ENCODE assay signal across 6 fruit fly cellular contexts in genomic region chr3L:3239033-3239752, dm6.
TF ChIP-seq lines count a peak whose summit lies in the region.

TSS of gene CG17746 (minus strand) at chr3L:3239578.

- TF ChIP-seq CTCF in S2 (optimal IDR thresholded peaks at IDR 0.05; lab: Kevin White, UChicago): peak; percentile 40 to 65
- TF ChIP-seq CTCF in whole organism, embryonic (GFP tag; optimal IDR thresholded peaks at IDR 0.05; lab: Kevin White, UChicago): peak; percentile 83

TF ChIP-seq in whole organism, adult, 20 proteins besides CTCF, POLR2A, EP300 and RAD21 (continues in another document):
- TF ChIP-seq Crg-1 (GFP tag; optimal IDR thresholded peaks at IDR 0.05; lab: Kevin White, UChicago): peak; percentile 81
- TF ChIP-seq CG12768 (GFP tag; optimal IDR thresholded peaks at IDR 0.05; lab: Kevin White, UChicago): no peak
- no peak for TF ChIP-seq cnc (optimal IDR thresholded peaks at IDR 0.05; lab: Kevin White, UChicago)
- TF ChIP-seq CG1620 (GFP tag; optimal IDR thresholded peaks at IDR 0.05; lab: Kevin White, UChicago): peak; percentile 79
- TF ChIP-seq CG11617 (GFP tag; optimal IDR thresholded peaks at IDR 0.05; lab: Kevin White, UChicago): no peak
- TF ChIP-seq cic (GFP tag; optimal IDR thresholded peaks at IDR 0.05; lab: Kevin White, UChicago): peak; percentile 12
- no peak for TF ChIP-seq CG33017 (tag; optimal IDR thresholded peaks at IDR 0.05; lab: Kevin White, UChicago)
- TF ChIP-seq bab1 (GFP tag; optimal IDR thresholded peaks at IDR 0.05; lab: Kevin White, UChicago): peak; percentile 78
- TF ChIP-seq Mnt (GFP tag; optimal IDR thresholded peaks at IDR 0.05; lab: Kevin White, UChicago): peak; percentile 81
- no peak for TF ChIP-seq toe (GFP tag; optimal IDR thresholded peaks at IDR 0.05; lab: Kevin White, UChicago)
- peak; percentile 23 for TF ChIP-seq CG7101 (tag; optimal IDR thresholded peaks at IDR 0.05; lab: Kevin White, UChicago)
- no peak for TF ChIP-seq CG5204 (GFP tag; optimal IDR thresholded peaks at IDR 0.05; lab: Kevin White, UChicago)
- no peak for TF ChIP-seq tj (GFP tag; optimal IDR thresholded peaks at IDR 0.05; lab: Kevin White, UChicago)
- no peak for TF ChIP-seq Hr96 (GFP tag; optimal IDR thresholded peaks at IDR 0.05; lab: Kevin White, UChicago)
- peak; percentile 9 for TF ChIP-seq ovo (GFP tag; optimal IDR thresholded peaks at IDR 0.05; lab: Kevin White, UChicago)
- TF ChIP-seq Clk (GFP tag; optimal IDR thresholded peaks at IDR 0.05; lab: Kevin White, UChicago): peak; percentile 4
- TF ChIP-seq CG7045 (GFP tag; optimal IDR thresholded peaks at IDR 0.05; lab: Kevin White, UChicago): peak; percentile 10
- TF ChIP-seq CG14711 (tag; optimal IDR thresholded peaks at IDR 0.05; lab: Kevin White, UChicago): peak; percentile 21

TF ChIP-seq in whole organism, embryonic, 481 proteins besides CTCF, POLR2A, EP300 and RAD21 (continues in another document):
- TF ChIP-seq Xbp1 (GFP tag; optimal IDR thresholded peaks at IDR 0.05; lab: Kevin White, UChicago): peak; percentile 38
- TF ChIP-seq trem (tag; optimal IDR thresholded peaks at IDR 0.05; lab: Kevin White, UChicago): peak; percentile 87
- TF ChIP-seq CoRest (tag; optimal IDR thresholded peaks at IDR 0.05; lab: Kevin White, UChicago): peak; percentile 60
- no peak for TF ChIP-seq CG12071 (GFP tag; optimal IDR thresholded peaks at IDR 0.05; lab: Kevin White, UChicago)
- TF ChIP-seq peb (GFP tag; IDR thresholded peaks at IDR 0.05; lab: Robert Waterston, UW): no peak
- TF ChIP-seq CG6813 (GFP tag; optimal IDR thresholded peaks at IDR 0.05; lab: Kevin White, UChicago): no peak
- no peak for TF ChIP-seq CG10321 (GFP tag; IDR thresholded peaks at IDR 0.05; lab: Robert Waterston, UW)
- no peak for TF ChIP-seq vnd (GFP tag; IDR thresholded peaks at IDR 0.05; lab: Robert Waterston, UW; ENCODE audit: partially characterized antibody)
- peak; percentile 76 for TF ChIP-seq mam (GFP tag; optimal IDR thresholded peaks at IDR 0.05; lab: Kevin White, UChicago)
- TF ChIP-seq CG15073 (GFP tag; optimal IDR thresholded peaks at IDR 0.05; lab: Kevin White, UChicago): no peak
- no peak for TF ChIP-seq wor (GFP tag; IDR thresholded peaks at IDR 0.05; lab: Robert Waterston, UW)
- no peak for TF ChIP-seq CG2202 (tag; optimal IDR thresholded peaks at IDR 0.05; lab: Kevin White, UChicago)
- TF ChIP-seq CG12104 (GFP tag; optimal IDR thresholded peaks at IDR 0.05; lab: Kevin White, UChicago): no peak
- TF ChIP-seq CG4854 (GFP tag; optimal IDR thresholded peaks at IDR 0.05; lab: Kevin White, UChicago): peak; percentile 42
- peak; percentile 53 for TF ChIP-seq CG34376 (GFP tag; optimal IDR thresholded peaks at IDR 0.05; lab: Kevin White, UChicago)
- TF ChIP-seq Xrp1 (GFP tag; IDR thresholded peaks at IDR 0.05; lab: Robert Waterston, UW): peak; percentile 31; the same call in 1 of the 2 replicates
- no peak for TF ChIP-seq eve (GFP tag; optimal IDR thresholded peaks at IDR 0.05; lab: Kevin White, UChicago)
- TF ChIP-seq Camta (GFP tag; optimal IDR thresholded peaks at IDR 0.05; lab: Kevin White, UChicago): peak; percentile 48
- peak; percentile 4 for TF ChIP-seq CG11398 (GFP tag; optimal IDR thresholded peaks at IDR 0.05; lab: Kevin White, UChicago)

TF ChIP-seq in whole organism, prepupa, 60 proteins besides CTCF, POLR2A, EP300 and RAD21:
- peak; percentile 10 for TF ChIP-seq cyc (GFP tag; optimal IDR thresholded peaks at IDR 0.05; lab: Kevin White, UChicago)
- peak; percentile 93 for TF ChIP-seq svp (GFP tag; lab: Kevin White, UChicago)
- TF ChIP-seq CG10631 (GFP tag; optimal IDR thresholded peaks at IDR 0.05; lab: Kevin White, UChicago): no peak
- peak; percentile 43 for TF ChIP-seq fkh (GFP tag; optimal IDR thresholded peaks at IDR 0.05; lab: Kevin White, UChicago)
- 0 out of 2 replicates have a peak, but pooled peaks have one; percentile 12 for TF ChIP-seq Gug (GFP tag; IDR thresholded peaks at IDR 0.05; lab: Robert Waterston, UW)
- TF ChIP-seq esn (GFP tag; optimal IDR thresholded peaks at IDR 0.05; lab: Kevin White, UChicago): peak; percentile 0
- peak; percentile 13 for TF ChIP-seq CG6854 (GFP tag; optimal IDR thresholded peaks at IDR 0.05; lab: Kevin White, UChicago)
- no peak for TF ChIP-seq Lpt (GFP tag; optimal IDR thresholded peaks at IDR 0.05; lab: Kevin White, UChicago)
- no peak for TF ChIP-seq Ets96B (tag; optimal IDR thresholded peaks at IDR 0.05; lab: Kevin White, UChicago)
- no peak for TF ChIP-seq acj6 (GFP tag; optimal IDR thresholded peaks at IDR 0.05; lab: Kevin White, UChicago)
- peak; percentile 100 for TF ChIP-seq CG6808 (GFP tag; optimal IDR thresholded peaks at IDR 0.05; lab: Kevin White, UChicago)
- no peak for TF ChIP-seq CG3032 (tag; optimal IDR thresholded peaks at IDR 0.05; lab: Kevin White, UChicago)
- no peak for TF ChIP-seq CG11294 (GFP tag; IDR thresholded peaks at IDR 0.05; lab: Robert Waterston, UW)
- no peak for TF ChIP-seq pdm3 (GFP tag; optimal IDR thresholded peaks at IDR 0.05; lab: Kevin White, UChicago)
- peak; percentile 38 for TF ChIP-seq lz (GFP tag; optimal IDR thresholded peaks at IDR 0.05; lab: Kevin White, UChicago)
- TF ChIP-seq Sox15 (GFP tag; optimal IDR thresholded peaks at IDR 0.05; lab: Kevin White, UChicago): no peak
- peak; percentile 35 for TF ChIP-seq CG31627 (GFP tag; optimal IDR thresholded peaks at IDR 0.05; lab: Kevin White, UChicago)
- peak in 1 of 2 experiments; percentile 48 for TF ChIP-seq ss (GFP tag; optimal IDR thresholded peaks at IDR 0.05; lab: Kevin White, UChicago)
- TF ChIP-seq Eip78C (GFP tag; lab: Kevin White, UChicago): peak; percentile 76
- peak; percentile 45 for TF ChIP-seq Sox14 (GFP tag; optimal IDR thresholded peaks at IDR 0.05; lab: Kevin White, UChicago)

TF ChIP-seq in whole organism, pupa, 21 proteins besides CTCF, POLR2A, EP300 and RAD21:
- TF ChIP-seq gl (tag; optimal IDR thresholded peaks at IDR 0.05; lab: Kevin White, UChicago) (peak; percentile 26), CG8159 (tag; optimal IDR thresholded peaks at IDR 0.05; lab: Kevin White, UChicago) (peak; percentile 8), CG14655 (GFP tag; optimal IDR thresholded peaks at IDR 0.05; lab: Kevin White, UChicago) (no peak), CG4496 (GFP tag; IDR thresholded peaks at IDR 0.05; lab: Robert Waterston, UW) (peak; percentile 39; the same call in 1 of the 3 replicates), CG10348 (GFP tag; IDR thresholded peaks at IDR 0.05; lab: Robert Waterston, UW) (no peak)

TF ChIP-seq in whole organism, wandering third instar larva, 38 proteins besides CTCF, POLR2A, EP300 and RAD21 (continues in another document):
- TF ChIP-seq sv (GFP tag; optimal IDR thresholded peaks at IDR 0.05; lab: Kevin White, UChicago) (peak; percentile 17), tai (GFP tag; optimal IDR thresholded peaks at IDR 0.05; lab: Kevin White, UChicago) (no peak), Mio (GFP tag; optimal IDR thresholded peaks at IDR 0.05; lab: Kevin White, UChicago) (no peak), pan (optimal IDR thresholded peaks at IDR 0.05; lab: Kevin White, UChicago) (no peak), GATAd (GFP tag; optimal IDR thresholded peaks at IDR 0.05; lab: Kevin White, UChicago) (no peak), usp (GFP tag; optimal IDR thresholded peaks at IDR 0.05; lab: Kevin White, UChicago) (no peak), Sp1 (GFP tag; optimal IDR thresholded peaks at IDR 0.05; lab: Kevin White, UChicago) (no peak), dsf (GFP tag; optimal IDR thresholded peaks at IDR 0.05; lab: Kevin White, UChicago; ENCODE audit: borderline replicate concordance) (no peak), Hr78 (GFP tag; optimal IDR thresholded peaks at IDR 0.05; lab: Kevin White, UChicago) (no peak), CG9705 (GFP tag; optimal IDR thresholded peaks at IDR 0.05; lab: Kevin White, UChicago) (no peak), rgr (GFP tag; optimal IDR thresholded peaks at IDR 0.05; lab: Kevin White, UChicago) (peak; percentile 44), OdsH (GFP tag; optimal IDR thresholded peaks at IDR 0.05; lab: Kevin White, UChicago) (no peak), Hr83 (GFP tag; optimal IDR thresholded peaks at IDR 0.05; lab: Kevin White, UChicago; ENCODE audit: poor library complexity, severe bottlenecking) (peak; percentile 50), dl (GFP tag; optimal IDR thresholded peaks at IDR 0.05; lab: Kevin White, UChicago; ENCODE audit: insufficient read depth in 1 of 2, partially characterized antibody in 2 of 2) (no peak), CrebA (GFP tag; optimal IDR thresholded peaks at IDR 0.05; lab: Kevin White, UChicago; ENCODE audit: borderline replicate concordance) (no peak), Jra (GFP tag; optimal IDR thresholded peaks at IDR 0.05; lab: Kevin White, UChicago) (peak; percentile 10), br (GFP tag; optimal IDR thresholded peaks at IDR 0.05; lab: Kevin White, UChicago) (no peak), foxo (GFP tag; optimal IDR thresholded peaks at IDR 0.05; lab: Kevin White, UChicago) (peak in 1 of 2 experiments; percentile 35), Dif (GFP tag; optimal IDR thresholded peaks at IDR 0.05; lab: Kevin White, UChicago; ENCODE audit: partially characterized antibody) (peak; percentile 6), jim (GFP tag; optimal IDR thresholded peaks at IDR 0.05; lab: Kevin White, UChicago) (no peak), fru (GFP tag; optimal IDR thresholded peaks at IDR 0.05; lab: Kevin White, UChicago) (peak; percentile 3), dmrt93B (GFP tag; optimal IDR thresholded peaks at IDR 0.05; lab: Kevin White, UChicago) (no peak), N (GFP tag; optimal IDR thresholded peaks at IDR 0.05; lab: Kevin White, UChicago) (no peak), Rel (GFP tag; optimal IDR thresholded peaks at IDR 0.05; lab: Kevin White, UChicago) (no peak), Rel (tag; optimal IDR thresholded peaks at IDR 0.05; lab: Kevin White, UChicago) (no peak), Hnf4 (GFP tag; optimal IDR thresholded peaks at IDR 0.05; lab: Kevin White, UChicago) (peak; percentile 53), Abd-B (GFP tag; optimal IDR thresholded peaks at IDR 0.05; lab: Kevin White, UChicago) (no peak), sage (GFP tag; optimal IDR thresholded peaks at IDR 0.05; lab: Kevin White, UChicago) (no peak), psq (GFP tag; optimal IDR thresholded peaks at IDR 0.05; lab: Kevin White, UChicago) (no peak), brk (GFP tag; optimal IDR thresholded peaks at IDR 0.05; lab: Kevin White, UChicago) (peak; percentile 31), woc (GFP tag; optimal IDR thresholded peaks at IDR 0.05; lab: Kevin White, UChicago) (no peak), h (GFP tag; optimal IDR thresholded peaks at IDR 0.05; lab: Kevin White, UChicago) (peak; percentile 48), Myc (optimal IDR thresholded peaks at IDR 0.05; lab: Kevin White, UChicago) (no peak), HLH106 (tag; optimal IDR thresholded peaks at IDR 0.05; lab: Kevin White, UChicago) (peak; percentile 2), Dfd (GFP tag; optimal IDR thresholded peaks at IDR 0.05; lab: Kevin White, UChicago) (no peak), ey (GFP tag; optimal IDR thresholded peaks at IDR 0.05; lab: Kevin White, UChicago) (peak; percentile 4), lola (GFP tag; optimal IDR thresholded peaks at IDR 0.05; lab: Kevin White, UChicago) (no peak)
